Fruit fly (Drosophila melanogaster) whole organism, embryonic: ENCODE data around the gene CG10470.

ENCODE experiments used
- B-H1 ChIP-seq: fragments of 200-800 bp; sonication (Bioruptor generic); IDR thresholded peaks from 3 replicates; pipeline ENCODE4 v1.3.6; 2022; ENCODE audit warnings: missing biosample characterization, missing genetic modification characterization
- Blimp-1 ChIP-seq: fragments of 200-800 bp; sonication (Bioruptor generic); optimal IDR thresholded peaks from 3 replicates; lab custom pipeline; 2018; ENCODE audit warnings: missing biosample characterization, missing genetic modification characterization, mild to moderate bottlenecking, moderate library complexity, missing genetic modification reagents
- CG10654 ChIP-seq: fragments of 200-800 bp; sonication (Bioruptor generic); optimal IDR thresholded peaks from 2 replicates; lab custom pipeline; 2016; ENCODE audit warnings: missing biosample characterization, missing genetic modification characterization
- CG11398 ChIP-seq: fragments of 200-800 bp; sonication (Bioruptor generic); optimal IDR thresholded peaks from 2 replicates; lab custom pipeline; 2016; ENCODE audit warnings: missing biosample characterization, missing genetic modification characterization
- CG11723 ChIP-seq: fragments of 200-800 bp; sonication (Bioruptor generic); optimal IDR thresholded peaks from 2 replicates; lab custom pipeline; 2017; ENCODE audit warnings: missing biosample characterization, mild to moderate bottlenecking, missing genetic modification characterization
- CG12236 ChIP-seq: fragments of 200-800 bp; sonication (Bioruptor generic); optimal IDR thresholded peaks from 2 replicates; lab custom pipeline; 2016; ENCODE audit warnings: missing biosample characterization, missing genetic modification characterization
- CG16863 ChIP-seq: fragments of 200-800 bp; sonication (Bioruptor generic); optimal IDR thresholded peaks from 3 replicates; lab custom pipeline; 2016; ENCODE audit warnings: missing biosample characterization, missing genetic modification characterization
- CG17328 ChIP-seq: fragments of 200-800 bp; sonication (Bioruptor generic); IDR thresholded peaks from 2 replicates; pipeline ENCODE4 v1.3.6; 2022; ENCODE audit warnings: missing biosample characterization, missing genetic modification characterization
- CG2116 ChIP-seq: fragments of 200-800 bp; sonication (Bioruptor generic); optimal IDR thresholded peaks from 3 replicates; lab custom pipeline; 2018; ENCODE audit warnings: missing biosample characterization, mild to moderate bottlenecking, missing genetic modification characterization
- CG2129 ChIP-seq: fragments of 200-800 bp; sonication (Bioruptor generic); IDR thresholded peaks from 2 replicates; pipeline ENCODE4 v1.3.6; 2022; ENCODE audit warnings: missing biosample characterization, missing genetic modification characterization; ENCODE audit not compliant: partially characterized antibody
- CG3281 ChIP-seq: fragments of 200-800 bp; sonication (Bioruptor generic); optimal IDR thresholded peaks from 3 replicates; lab custom pipeline; 2017; ENCODE audit warnings: missing biosample characterization, mild to moderate bottlenecking, missing genetic modification characterization
- CG4360 ChIP-seq: fragments of 200-800 bp; sonication (Bioruptor generic); IDR thresholded peaks from 2 replicates; pipeline ENCODE4 v1.3.6; 2022; ENCODE audit warnings: missing biosample characterization, missing genetic modification characterization
- CG7839 ChIP-seq: fragments of 200-800 bp; sonication (Bioruptor generic); optimal IDR thresholded peaks from 3 replicates; lab custom pipeline; 2018; ENCODE audit warnings: missing biosample characterization, mild to moderate bottlenecking, missing genetic modification characterization, moderate library complexity
- CG9932 ChIP-seq: fragments of 200-800 bp; sonication (Bioruptor generic); IDR thresholded peaks from 2 replicates; pipeline ENCODE4 v1.3.6; 2022; ENCODE audit warnings: missing biosample characterization, missing genetic modification characterization
- Drgx ChIP-seq: fragments of 200-800 bp; sonication (Bioruptor generic); IDR thresholded peaks from 2 replicates; pipeline ENCODE4 v1.3.6; 2022; ENCODE audit warnings: missing biosample characterization, missing genetic modification characterization
- Fer1 ChIP-seq: fragments of 200-800 bp; sonication (Bioruptor generic); optimal IDR thresholded peaks from 2 replicates; lab custom pipeline; 2017; ENCODE audit warnings: missing biosample characterization, mild to moderate bottlenecking, missing genetic modification characterization
- H15 ChIP-seq: fragments of 200-800 bp; sonication (Bioruptor generic); IDR thresholded peaks from 3 replicates; pipeline ENCODE4 v1.3.6; 2022; ENCODE audit warnings: missing biosample characterization, missing genetic modification characterization
- Hsf ChIP-seq: fragments of 200-800 bp; sonication (Bioruptor generic); optimal IDR thresholded peaks from 3 replicates; lab custom pipeline; 2016; ENCODE audit warnings: missing biosample characterization, missing genetic modification characterization
- Med ChIP-seq: fragments of 200-800 bp; sonication (Bioruptor generic); peaks from one replicate; lab custom pipeline; 2016; ENCODE audit warnings: missing biosample characterization, missing genetic modification characterization, mild to moderate bottlenecking, inconsistent platforms, moderate library complexity
- NC2β ChIP-seq: fragments of 200-800 bp; sonication (Bioruptor generic); optimal IDR thresholded peaks from 2 replicates; lab custom pipeline; 2016; ENCODE audit warnings: missing biosample characterization, missing genetic modification characterization
- NFAT ChIP-seq: fragments of 200-800 bp; sonication (Bioruptor generic); IDR thresholded peaks from 2 replicates; pipeline ENCODE4 v1.3.6; 2022; ENCODE audit warnings: missing biosample characterization, missing genetic modification characterization
- Oaz ChIP-seq: fragments of 200-800 bp; sonication (Bioruptor generic); IDR thresholded peaks from 2 replicates; pipeline ENCODE4 v1.3.6; 2022; ENCODE audit warnings: missing biosample characterization, missing genetic modification characterization
- PHDP ChIP-seq: fragments of 200-800 bp; sonication (Bioruptor generic); optimal IDR thresholded peaks from 3 replicates; lab custom pipeline; 2018; ENCODE audit warnings: missing biosample characterization, mild to moderate bottlenecking, missing genetic modification characterization, moderate library complexity
- Sox100B ChIP-seq: fragments of 200-800 bp; sonication (Bioruptor generic); optimal IDR thresholded peaks from 3 replicates; lab custom pipeline; 2018; ENCODE audit warnings: missing biosample characterization, mild to moderate bottlenecking, missing genetic modification characterization
- amos ChIP-seq: fragments of 200-800 bp; sonication (Bioruptor generic); IDR thresholded peaks from 2 replicates; pipeline ENCODE4 v1.3.6; 2022; ENCODE audit warnings: missing biosample characterization, missing genetic modification characterization; ENCODE audit not compliant: partially characterized antibody
- ase ChIP-seq: fragments of 200-800 bp; sonication (Bioruptor generic); IDR thresholded peaks from 3 replicates; pipeline ENCODE4 v1.3.6; 2022; ENCODE audit warnings: missing biosample characterization, missing genetic modification characterization
- ato ChIP-seq: fragments of 200-800 bp; sonication (Bioruptor generic); IDR thresholded peaks from 2 replicates; pipeline ENCODE4 v1.3.6; 2022; ENCODE audit warnings: missing biosample characterization, missing genetic modification characterization; ENCODE audit not compliant: partially characterized antibody
- bab2 ChIP-seq: fragments of 200-800 bp; sonication (Bioruptor generic); optimal IDR thresholded peaks from 2 replicates; lab custom pipeline; 2016; ENCODE audit warnings: missing biosample characterization, missing genetic modification characterization
- bigmax ChIP-seq: fragments of 200-800 bp; sonication (Bioruptor generic); optimal IDR thresholded peaks from 2 replicates; lab custom pipeline; 2018; ENCODE audit warnings: missing biosample characterization, mild to moderate bottlenecking, missing genetic modification characterization
- cad ChIP-seq: fragments of >200 bp; optimal IDR thresholded peaks from 2 replicates; lab custom pipeline; 2017; ENCODE audit warnings: missing biosample characterization, missing genetic modification characterization
- ci ChIP-seq: fragments of 200-800 bp; sonication (Bioruptor generic); IDR thresholded peaks from 3 replicates; pipeline ENCODE4 v1.3.6; 2022; ENCODE audit warnings: missing biosample characterization, missing genetic modification characterization
- corto ChIP-seq: fragments of 200-800 bp; sonication (Bioruptor generic); optimal IDR thresholded peaks from 2 replicates; lab custom pipeline; 2016; ENCODE audit warnings: missing biosample characterization, mild to moderate bottlenecking, missing genetic modification characterization, moderate library complexity
- crp ChIP-seq, 2 experiments: fragments of 200-800 bp; sonication (Bioruptor generic); optimal IDR thresholded peaks; 2 replicates in 1 of 2; 3 replicates in 1 of 2; lab custom pipeline; 2017; ENCODE audit warnings: missing biosample characterization in 2 of 2, missing genetic modification characterization in 2 of 2, mild to moderate bottlenecking in 1 of 2, moderate library complexity in 1 of 2
- disco-r ChIP-seq: fragments of 200-800 bp; sonication (Bioruptor generic); optimal IDR thresholded peaks from 2 replicates; lab custom pipeline; 2016; ENCODE audit warnings: missing biosample characterization, missing genetic modification characterization
- dmrt99B ChIP-seq: fragments of 200-800 bp; sonication (Bioruptor generic); optimal IDR thresholded peaks from 2 replicates; lab custom pipeline; 2018; ENCODE audit warnings: missing biosample characterization, mild to moderate bottlenecking, missing genetic modification characterization, moderate library complexity
- dpn ChIP-seq, 2 experiments: fragments of 200-800 bp; sonication (Bioruptor generic); optimal IDR thresholded peaks; 3 replicates each; lab custom pipeline; 2016; ENCODE audit warnings: missing biosample characterization in 2 of 2, missing genetic modification characterization in 2 of 2
- fd3F ChIP-seq: fragments of 200-800 bp; sonication (Bioruptor generic); optimal IDR thresholded peaks from 2 replicates; lab custom pipeline; 2018; ENCODE audit warnings: missing biosample characterization, mild to moderate bottlenecking, missing genetic modification characterization, moderate library complexity
- gcm ChIP-seq: fragments of 200-800 bp; sonication (Bioruptor generic); optimal IDR thresholded peaks from 2 replicates; lab custom pipeline; 2019; ENCODE audit warnings: missing biosample characterization, mild to moderate bottlenecking, missing genetic modification characterization, moderate library complexity
- hb ChIP-seq: fragments of 200-800 bp; sonication (Bioruptor generic); IDR thresholded peaks from 3 replicates; pipeline ENCODE4 v1.3.6; 2022; ENCODE audit warnings: missing biosample characterization, missing genetic modification characterization; ENCODE audit not compliant: partially characterized antibody
- hkb ChIP-seq, 2 experiments: fragments of 200-800 bp in 1 of 2; fragments of >200 bp in 1 of 2; sonication (Bioruptor generic) in 1 of 2; IDR thresholded peaks in 1 of 2; optimal IDR thresholded peaks in 1 of 2; 2 replicates each; pipeline versions ENCODE4 v1.3.6 to Lab custom; 2017 to 2022; ENCODE audit warnings: missing biosample characterization in 1 of 2, missing genetic modification characterization in 1 of 2
- klu ChIP-seq: fragments of 200-800 bp; sonication (Bioruptor generic); IDR thresholded peaks from 2 replicates; pipeline ENCODE4 v1.3.6; 2022; ENCODE audit warnings: missing biosample characterization, missing genetic modification characterization
- kni ChIP-seq: fragments of 200-800 bp; sonication (Bioruptor generic); optimal IDR thresholded peaks from 3 replicates; lab custom pipeline; 2017; ENCODE audit warnings: mild to moderate bottlenecking, missing biosample characterization, missing genetic modification reagents, missing genetic modification characterization
- lbe ChIP-seq: fragments of 200-800 bp; sonication (Bioruptor generic); optimal IDR thresholded peaks from 2 replicates; lab custom pipeline; 2016; ENCODE audit warnings: missing biosample characterization, mild to moderate bottlenecking, missing genetic modification characterization
- luna ChIP-seq: fragments of 200-800 bp; sonication (Bioruptor generic); optimal IDR thresholded peaks from 2 replicates; lab custom pipeline; 2016; ENCODE audit warnings: missing biosample characterization, missing genetic modification characterization
- nom ChIP-seq: fragments of 200-800 bp; sonication (Bioruptor generic); optimal IDR thresholded peaks from 2 replicates; lab custom pipeline; 2017; ENCODE audit warnings: missing biosample characterization, missing genetic modification characterization, mild to moderate bottlenecking, moderate library complexity, missing genetic modification reagents
- oc ChIP-seq: fragments of 200-800 bp; sonication (Bioruptor generic); optimal IDR thresholded peaks from 2 replicates; lab custom pipeline; 2018; ENCODE audit warnings: missing biosample characterization, mild to moderate bottlenecking, missing genetic modification characterization, moderate library complexity
- pzg ChIP-seq: fragments of 200-800 bp; sonication (Bioruptor generic); optimal IDR thresholded peaks from 3 replicates; lab custom pipeline; 2018; ENCODE audit warnings: missing biosample characterization, mild to moderate bottlenecking, missing genetic modification characterization, moderate library complexity
- ro ChIP-seq: fragments of 200-800 bp; sonication (Bioruptor generic); IDR thresholded peaks from 2 replicates; pipeline ENCODE4 v1.3.6; 2022; ENCODE audit warnings: missing biosample characterization, missing genetic modification characterization
- sd ChIP-seq: fragments of 200-800 bp; sonication (Bioruptor generic); optimal IDR thresholded peaks from 3 replicates; lab custom pipeline; 2018; ENCODE audit warnings: missing biosample characterization, mild to moderate bottlenecking, missing genetic modification characterization, moderate library complexity
- shn ChIP-seq: fragments of 200-800 bp; sonication (Bioruptor generic); optimal IDR thresholded peaks from 3 replicates; lab custom pipeline; 2016; ENCODE audit warnings: missing biosample characterization, missing genetic modification characterization
- stc ChIP-seq: fragments of 200-800 bp; sonication (Bioruptor generic); IDR thresholded peaks from 2 replicates; pipeline ENCODE4 v1.3.6; 2022; ENCODE audit warnings: missing biosample characterization, missing genetic modification characterization

Gene CG10470

DNA sequence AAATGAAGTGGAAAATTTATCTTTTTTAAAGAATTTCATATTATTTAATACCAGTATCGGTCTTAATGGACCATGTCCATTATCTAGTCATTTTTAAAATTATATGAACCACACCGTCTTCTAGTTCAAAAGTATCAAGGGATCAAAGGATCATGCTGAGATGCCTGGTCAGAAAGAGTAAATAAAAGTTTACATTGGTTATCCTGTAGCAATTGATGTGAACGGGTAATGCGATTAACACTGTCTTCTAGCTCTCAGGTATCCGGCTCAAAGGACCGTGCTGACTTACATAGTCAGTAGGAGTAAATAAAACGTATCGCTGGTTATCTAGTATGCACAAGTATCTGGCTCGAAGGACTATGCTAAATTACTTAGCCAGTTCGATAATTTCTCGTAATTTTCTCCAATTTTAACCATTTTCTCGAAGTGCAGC, 29.7 kb upstream of the CG10470 start (continued):
- TF ChIP-seq klu (GFP tag; lab: Robert Waterston, UW): no peak
- no peak for TF ChIP-seq PHDP (tag; lab: Kevin White, UChicago)
- TF ChIP-seq dmrt99B (tag; lab: Kevin White, UChicago): peak; percentile 55
- no peak for TF ChIP-seq nom (GFP tag; lab: Kevin White, UChicago)
- TF ChIP-seq CG11398 (GFP tag; lab: Kevin White, UChicago): no peak
- no peak for TF ChIP-seq stc (GFP tag; lab: Robert Waterston, UW)
- TF ChIP-seq CG2116 (GFP tag; lab: Kevin White, UChicago): no peak
- TF ChIP-seq ato (GFP tag; lab: Robert Waterston, UW): no peak
- peak in 1 of 2 experiments; percentile 18 for TF ChIP-seq dpn (GFP tag; optimal IDR thresholded peaks at IDR 0.05; lab: Kevin White, UChicago)
- TF ChIP-seq CG17328 (GFP tag; lab: Robert Waterston, UW): no peak
- TF ChIP-seq Blimp-1 (GFP tag; lab: Kevin White, UChicago): no peak
- no peak for TF ChIP-seq NFAT (GFP tag; lab: Robert Waterston, UW)
- no peak for TF ChIP-seq CG10654 (GFP tag; lab: Kevin White, UChicago)
- TF ChIP-seq Drgx: no peak
- no peak for TF ChIP-seq ase
- TF ChIP-seq oc (tag; lab: Kevin White, UChicago): no peak
- TF ChIP-seq bigmax: no peak
- TF ChIP-seq corto (GFP tag; lab: Kevin White, UChicago): no peak
- TF ChIP-seq cad (GFP tag; lab: Kevin White, UChicago): no peak
- peak; percentile 62 for TF ChIP-seq Sox100B (GFP tag; lab: Kevin White, UChicago)
- no peak for TF ChIP-seq luna (GFP tag; lab: Kevin White, UChicago)
- no peak for TF ChIP-seq sd (tag; lab: Kevin White, UChicago)
- TF ChIP-seq Med: no peak
- no peak for TF ChIP-seq CG4360 (GFP tag; lab: Robert Waterston, UW)
- no peak for TF ChIP-seq kni (GFP tag; lab: Kevin White, UChicago)
- TF ChIP-seq lbe: no peak
- TF ChIP-seq CG7839: peak; percentile 38
- no peak for TF ChIP-seq amos
- TF ChIP-seq CG11723 (GFP tag; lab: Kevin White, UChicago): no peak
- TF ChIP-seq disco-r: no peak
- no peak for TF ChIP-seq ro (GFP tag; lab: Robert Waterston, UW)
- TF ChIP-seq CG16863: no peak
- TF ChIP-seq NC2β (GFP tag; lab: Kevin White, UChicago): no peak
- TF ChIP-seq CG3281 (GFP tag; lab: Kevin White, UChicago): peak; percentile 45
- no peak for TF ChIP-seq CG2129 (GFP tag; lab: Robert Waterston, UW)
- no peak for TF ChIP-seq H15 (GFP tag; lab: Robert Waterston, UW)
- TF ChIP-seq ci: no peak
- no peak for TF ChIP-seq CG12236 (GFP tag; lab: Kevin White, UChicago)
- no peak for TF ChIP-seq pzg (GFP tag; lab: Kevin White, UChicago)
- TF ChIP-seq Hsf (GFP tag; lab: Kevin White, UChicago): peak; percentile 23
- no peak for TF ChIP-seq fd3F (GFP tag; lab: Kevin White, UChicago)
- TF ChIP-seq hb (GFP tag; lab: Robert Waterston, UW): no peak
- no peak for TF ChIP-seq bab2 (GFP tag; lab: Kevin White, UChicago)
- no peak for TF ChIP-seq shn (GFP tag; lab: Kevin White, UChicago)
- no peak for TF ChIP-seq crp (GFP tag; optimal IDR thresholded peaks at IDR 0.05; lab: Kevin White, UChicago)
- peak; percentile 24 for TF ChIP-seq Fer1 (GFP tag; lab: Kevin White, UChicago)
- no peak for TF ChIP-seq B-H1 (GFP tag; lab: Robert Waterston, UW)
- no peak for TF ChIP-seq hkb (optimal IDR thresholded peaks at IDR 0.05; lab: Kevin White, UChicago)
- TF ChIP-seq hkb (GFP tag; IDR thresholded peaks at IDR 0.05; lab: Robert Waterston, UW): no peak
- no peak for TF ChIP-seq CG9932 (GFP tag; lab: Robert Waterston, UW)
- TF ChIP-seq gcm (GFP tag; lab: Kevin White, UChicago): no peak
- TF ChIP-seq Oaz (GFP tag; lab: Robert Waterston, UW): no peak
